Worm (Caenorhabditis elegans) whole organism, midembryonic: ENCODE measurements around the gene F11D11.21.

Source experiments
- T22C8.4 ChIP-seq: fragments of 200-800 bp; sonication (Bioruptor generic); IDR thresholded peaks from 2 replicates; pipeline ENCODE4 v1.3.6; 2022; ENCODE audit warnings: missing genetic modification characterization, missing compliant biosample characterization
- cog-1 ChIP-seq: sonication (generic microtip); optimal IDR thresholded peaks from 2 replicates; lab custom pipeline; 2016; ENCODE audit warnings: missing genetic modification characterization, missing compliant biosample characterization
- flt-1 ChIP-seq: fragments of 200-800 bp; sonication (Bioruptor generic); IDR thresholded peaks from 2 replicates; pipeline ENCODE4 v1.3.6; 2022; ENCODE audit warnings: missing genetic modification characterization, missing compliant biosample characterization
- klf-2 ChIP-seq: fragments of 200-800 bp; sonication (Bioruptor generic); conservative IDR thresholded peaks from 2 replicates; pipeline ENCODE4 v1.3.6; 2022; ENCODE audit warnings: missing genetic modification reagents, missing genetic modification characterization, missing compliant biosample characterization
- med-1 ChIP-seq: sonication (generic microtip); optimal IDR thresholded peaks from 2 replicates; lab custom pipeline; 2017; ENCODE audit warnings: missing genetic modification characterization, mild to moderate bottlenecking, missing compliant biosample characterization, antibody characterized with exemption, missing genetic modification reagents; ENCODE audit not compliant: insufficient read depth
- ref-1 ChIP-seq: fragments of 200-800 bp; sonication (Bioruptor generic); conservative IDR thresholded peaks from 2 replicates; pipeline ENCODE4 v1.3.6; 2022; ENCODE audit warnings: missing genetic modification reagents, missing genetic modification characterization, missing compliant biosample characterization
- tab-1 ChIP-seq: fragments of 200-800 bp; sonication (Bioruptor generic); IDR thresholded peaks from 2 replicates; pipeline ENCODE4 v1.3.6; 2022; ENCODE audit warnings: missing genetic modification characterization, missing compliant biosample characterization
- ztf-23 ChIP-seq: fragments of 200-800 bp; sonication (Bioruptor generic); IDR thresholded peaks from 2 replicates; pipeline ENCODE4 v1.3.6; 2022; ENCODE audit warnings: missing genetic modification reagents, missing genetic modification characterization, missing compliant biosample characterization
- ztf-29 ChIP-seq: fragments of 200-800 bp; sonication (Bioruptor generic); IDR thresholded peaks from 2 replicates; pipeline ENCODE4 v1.3.6; 2022; ENCODE audit warnings: missing genetic modification reagents, missing genetic modification characterization, missing compliant biosample characterization

The F11D11.21 gene

DNA sequence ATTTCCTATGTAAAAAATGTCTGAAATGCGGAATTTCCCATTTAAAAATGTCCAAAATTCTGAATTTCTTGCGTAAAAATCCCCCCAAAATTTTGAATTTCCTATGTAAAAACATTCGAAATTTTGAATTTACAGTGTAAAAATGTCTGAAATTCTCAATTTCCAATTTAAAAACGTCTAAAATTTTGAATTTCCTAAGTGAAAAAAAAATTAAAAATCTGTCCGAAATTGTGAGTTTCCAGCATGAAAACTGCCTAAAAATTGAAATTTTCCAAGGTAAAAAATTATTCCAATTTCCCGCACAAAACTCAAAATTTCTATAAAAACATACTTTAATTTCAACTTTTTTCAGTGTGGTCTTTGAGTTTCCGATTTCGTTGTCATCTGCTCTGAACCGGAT lies 28.5 kb downstream of the F11D11.21 start:
- TF ChIP-seq cog-1 (tag; lab: Kevin White, UChicago) (no peak), tab-1 (GFP tag; lab: Robert Waterston, UW) (no peak), ztf-23 (GFP tag; lab: Robert Waterston, UW) (no peak), med-1 (GFP tag; lab: Kevin White, UChicago) (no peak), ztf-29 (GFP tag; lab: Robert Waterston, UW) (no peak), flt-1 (no peak), klf-2 (no peak), T22C8.4 (GFP tag; lab: Robert Waterston, UW) (no peak), ref-1 (GFP tag; lab: Robert Waterston, UW) (no peak)

- TF ChIP-seq ref-1 (GFP tag; lab: Robert Waterston, UW) (no peak), tab-1 (GFP tag; lab: Robert Waterston, UW) (0 out of 2 replicates have a peak, but pooled peaks have one; percentile 60), ztf-23 (GFP tag; lab: Robert Waterston, UW) (no peak), med-1 (GFP tag; lab: Kevin White, UChicago) (peak; percentile 44), klf-2 (no peak), flt-1 (no peak), T22C8.4 (GFP tag; lab: Robert Waterston, UW) (0 out of 2 replicates have a peak, but pooled peaks have one; percentile 30), ztf-29 (GFP tag; lab: Robert Waterston, UW) (no peak), cog-1 (tag; lab: Kevin White, UChicago) (no peak)
Observed at ce11 chrV:18719956-18720489, 30.3 kb downstream of the F11D11.21 start, which contains the start of gene Y17D7C.2. Y17D7C.2 (minus strand) TSS chrV:18719987.

ce11 chrV:18719412-18719811 lies 30.9 kb downstream of the F11D11.21 start:
- TF ChIP-seq flt-1 = no peak
- TF ChIP-seq ztf-29 (GFP tag; lab: Robert Waterston, UW) = no peak
- peak; percentile 50; the same call in 1 of the 2 replicates for TF ChIP-seq ref-1 (GFP tag; lab: Robert Waterston, UW)
- peak; percentile 46; the same call in 1 of the 2 replicates for TF ChIP-seq tab-1 (GFP tag; lab: Robert Waterston, UW)
- TF ChIP-seq klf-2 = no peak
- no peak for TF ChIP-seq cog-1 (tag; lab: Kevin White, UChicago)
- TF ChIP-seq med-1 (GFP tag; lab: Kevin White, UChicago) = no peak
- TF ChIP-seq T22C8.4 (GFP tag; lab: Robert Waterston, UW) = no peak
- no peak for TF ChIP-seq ztf-23 (GFP tag; lab: Robert Waterston, UW)

DNA sequence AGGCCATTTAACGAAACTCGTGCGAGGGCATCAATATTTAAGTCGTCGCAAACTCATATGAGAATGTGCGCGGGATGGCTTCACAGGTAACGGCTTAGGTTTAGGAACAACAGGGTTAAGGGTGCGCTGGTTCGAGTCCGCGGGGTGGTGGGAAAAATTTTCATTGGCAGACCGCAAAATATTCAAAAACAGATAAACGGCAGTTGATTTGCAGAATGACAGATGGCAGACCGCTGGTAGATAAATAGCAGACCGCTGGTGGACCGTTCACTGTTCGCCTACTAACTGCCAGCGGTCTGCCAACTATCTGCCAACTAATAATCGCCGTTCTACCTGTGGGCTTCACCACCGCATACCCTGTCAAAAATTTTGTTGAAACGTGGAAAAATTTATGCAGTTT lies 38.2 kb downstream of the F11D11.21 start:
- TF ChIP-seq tab-1 (GFP tag; lab: Robert Waterston, UW) (peak; percentile 75), ref-1 (GFP tag; lab: Robert Waterston, UW) (peak; percentile 43), ztf-29 (GFP tag; lab: Robert Waterston, UW) (no peak), klf-2 (no peak), cog-1 (tag; lab: Kevin White, UChicago) (no peak), flt-1 (no peak), ztf-23 (GFP tag; lab: Robert Waterston, UW) (no peak), T22C8.4 (GFP tag; lab: Robert Waterston, UW) (peak; percentile 54), med-1 (GFP tag; lab: Kevin White, UChicago) (no peak)

DNA sequence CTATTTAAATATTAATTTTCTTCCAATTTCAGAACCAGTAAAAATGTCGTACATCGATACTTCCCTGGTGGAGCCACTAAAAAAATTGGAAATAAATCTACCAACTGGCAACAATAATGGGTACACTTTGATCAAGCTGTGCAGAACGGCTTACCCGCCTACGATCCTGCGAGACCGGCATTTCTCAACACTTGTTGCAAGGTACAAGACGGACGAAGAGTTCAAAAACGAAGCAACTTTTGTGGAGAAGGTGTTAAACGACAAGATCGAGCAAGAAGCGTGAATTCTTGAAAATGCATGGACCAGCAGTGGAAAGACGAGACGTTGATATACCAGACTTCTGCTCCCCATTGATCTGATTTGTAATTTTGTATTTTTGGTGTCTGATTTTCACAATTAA lies 39.0 kb downstream of the F11D11.21 start:
- TF ChIP-seq tab-1 (GFP tag; lab: Robert Waterston, UW) = no peak
- no peak for TF ChIP-seq ztf-23 (GFP tag; lab: Robert Waterston, UW)
- TF ChIP-seq ref-1 (GFP tag; lab: Robert Waterston, UW) = no peak

DNA sequence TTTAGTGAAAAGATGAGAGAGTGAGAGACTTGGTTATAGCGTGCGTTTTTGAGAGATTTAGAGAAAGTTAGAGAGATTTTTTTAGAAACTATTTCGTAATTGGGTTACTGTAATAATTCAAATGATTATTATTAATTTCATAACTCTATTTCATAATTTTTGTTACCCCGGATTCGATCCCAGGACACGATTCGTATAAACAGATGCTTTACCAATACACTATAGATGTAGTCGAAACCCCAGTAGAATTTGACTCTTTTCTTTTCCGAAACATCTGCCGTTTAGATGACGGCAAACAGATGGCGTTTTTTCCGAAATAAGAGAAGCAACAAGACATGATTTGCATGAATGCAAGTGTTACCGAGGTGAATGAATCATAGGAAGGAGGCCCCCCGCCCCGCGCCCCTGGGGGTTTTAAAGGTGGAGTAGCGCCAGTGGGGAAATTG lies 40.3 kb downstream of the F11D11.21 start:
- TF ChIP-seq cog-1 (tag; lab: Kevin White, UChicago) = peak; percentile 84
- TF ChIP-seq med-1 (GFP tag; lab: Kevin White, UChicago) = no peak
- TF ChIP-seq tab-1 (GFP tag; lab: Robert Waterston, UW) = peak; percentile 71; the same call in 1 of the 2 replicates

- TF ChIP-seq flt-1 (no peak), ztf-23 (GFP tag; lab: Robert Waterston, UW) (no peak), ref-1 (GFP tag; lab: Robert Waterston, UW) (no peak), T22C8.4 (GFP tag; lab: Robert Waterston, UW) (no peak; the same call in 1 of the 2 replicates), cog-1 (tag; lab: Kevin White, UChicago) (no peak), tab-1 (GFP tag; lab: Robert Waterston, UW) (no peak), ztf-29 (GFP tag; lab: Robert Waterston, UW) (no peak), med-1 (GFP tag; lab: Kevin White, UChicago) (no peak), klf-2 (no peak)
Observed at ce11 chrV:18709203-18709860, 41.0 kb downstream of the F11D11.21 start, which contains the start of gene Y17D7C.6. Y17D7C.6 (plus strand) TSS chrV:18709810.

- TF ChIP-seq cog-1 (tag; lab: Kevin White, UChicago) (no peak), ztf-29 (GFP tag; lab: Robert Waterston, UW) (no peak), med-1 (GFP tag; lab: Kevin White, UChicago) (no peak), ref-1 (GFP tag; lab: Robert Waterston, UW) (no peak), T22C8.4 (GFP tag; lab: Robert Waterston, UW) (no peak), ztf-23 (GFP tag; lab: Robert Waterston, UW) (no peak), flt-1 (no peak)
Observed at ce11 chrV:18708015-18708414, 42.3 kb downstream of the F11D11.21 start.

- TF ChIP-seq ztf-29 (GFP tag; lab: Robert Waterston, UW) (no peak), ref-1 (GFP tag; lab: Robert Waterston, UW) (no peak; the same call in 1 of the 2 replicates), klf-2 (no peak), med-1 (GFP tag; lab: Kevin White, UChicago) (no peak), ztf-23 (GFP tag; lab: Robert Waterston, UW) (no peak), flt-1 (no peak), tab-1 (GFP tag; lab: Robert Waterston, UW) (no peak), cog-1 (tag; lab: Kevin White, UChicago) (no peak), T22C8.4 (GFP tag; lab: Robert Waterston, UW) (no peak)
Observed at ce11 chrV:18706063-18706620, 44.2 kb downstream of the F11D11.21 start, which contains the start of gene Y17D7C.1. Y17D7C.1 (plus strand) TSS chrV:18706570.
